Worm (Caenorhabditis elegans) whole organism, L4 larva: ENCODE measurements around the gene E04D5.4.

Experiments
- dve-1 ChIP-seq: sonication (generic microtip); optimal IDR thresholded peaks from 2 replicates; lab custom pipeline; 2017; ENCODE audit warnings: antibody characterized with exemption, mild to moderate bottlenecking, missing genetic modification characterization, missing compliant biosample characterization; ENCODE audit not compliant: insufficient read depth
- unc-39 ChIP-seq: sonication (generic microtip); optimal IDR thresholded peaks from 2 replicates; lab custom pipeline; 2017; ENCODE audit warnings: missing biosample characterization, missing genetic modification characterization
- unc-62 ChIP-seq, 3 experiments: fragments of 150-350 bp in 1 of 3; sonication (generic microtip); optimal IDR thresholded peaks in 2 of 3; peaks in 1 of 3; 1 replicate in 1 of 3; 2 replicates in 2 of 3; lab custom pipeline; 2014 to 2017; ENCODE audit warnings: missing biosample characterization in 3 of 3, missing genetic modification characterization in 3 of 3, missing genetic modification reagents in 3 of 3, missing genotype in 1 of 3

- TF ChIP-seq dve-1 (no peak), unc-39 (tag; lab: Kevin White, UChicago) (no peak), unc-62 (GFP tag; optimal IDR thresholded peaks at IDR 0.05 in 1 of 2; lab: Kevin White, UChicago) (peak in 1 of 2 experiments; percentile 66), unc-62 (tag; optimal IDR thresholded peaks at IDR 0.05; lab: Kevin White, UChicago) (no peak)
Measured at ce11 chrII:10485640-10486039, 45.6 kb downstream of the E04D5.4 start.
